Fruit fly (Drosophila melanogaster) whole organism, embryonic: ENCODE measurements around the gene Chd64.
A peak's percentile ranks its signal among the peaks of the same experiment; 100 is the strongest.

Experiments used
- Atf3 ChIP-seq: fragments of 200-800 bp; sonication (Bioruptor generic); optimal IDR thresholded peaks from 3 replicates; lab custom pipeline; 2016; ENCODE audit warnings: missing biosample characterization, missing genetic modification characterization
- B-H1 ChIP-seq: fragments of 200-800 bp; sonication (Bioruptor generic); IDR thresholded peaks from 3 replicates; pipeline ENCODE4 v1.3.6; 2022; ENCODE audit warnings: missing biosample characterization, missing genetic modification characterization
- Blimp-1 ChIP-seq: fragments of 200-800 bp; sonication (Bioruptor generic); optimal IDR thresholded peaks from 3 replicates; lab custom pipeline; 2018; ENCODE audit warnings: missing biosample characterization, missing genetic modification characterization, mild to moderate bottlenecking, moderate library complexity, missing genetic modification reagents
- CG10431 ChIP-seq: fragments of 200-800 bp; sonication (Bioruptor generic); optimal IDR thresholded peaks from 3 replicates; lab custom pipeline; 2018; ENCODE audit warnings: missing biosample characterization, mild to moderate bottlenecking, missing genetic modification characterization
- CG10543 ChIP-seq: fragments of 200-800 bp; sonication (Bioruptor generic); optimal IDR thresholded peaks from 3 replicates; lab custom pipeline; 2017; ENCODE audit warnings: missing biosample characterization, mild to moderate bottlenecking, missing genetic modification characterization, moderate library complexity
- CG11398 ChIP-seq: fragments of 200-800 bp; sonication (Bioruptor generic); optimal IDR thresholded peaks from 2 replicates; lab custom pipeline; 2016; ENCODE audit warnings: missing biosample characterization, missing genetic modification characterization
- CG11504 ChIP-seq: fragments of 200-800 bp; sonication (Bioruptor generic); optimal IDR thresholded peaks from 3 replicates; lab custom pipeline; 2019; ENCODE audit warnings: missing biosample characterization, mild to moderate bottlenecking, missing genetic modification characterization, moderate library complexity
- CG12299 ChIP-seq: fragments of 200-800 bp; sonication (Bioruptor generic); optimal IDR thresholded peaks from 2 replicates; lab custom pipeline; 2018; ENCODE audit warnings: missing biosample characterization, mild to moderate bottlenecking, missing genetic modification characterization
- CG13296 ChIP-seq: fragments of 200-800 bp; sonication (Bioruptor generic); optimal IDR thresholded peaks from 3 replicates; lab custom pipeline; 2018; ENCODE audit warnings: missing biosample characterization, mild to moderate bottlenecking, missing genetic modification characterization
- CG13424 ChIP-seq: fragments of 200-800 bp; sonication (Bioruptor generic); optimal IDR thresholded peaks from 2 replicates; lab custom pipeline; 2019; ENCODE audit warnings: missing biosample characterization, mild to moderate bottlenecking, missing genetic modification characterization, moderate library complexity
- CG13775 ChIP-seq: fragments of 200-800 bp; sonication (Bioruptor generic); optimal IDR thresholded peaks from 3 replicates; lab custom pipeline; 2017; ENCODE audit warnings: missing biosample characterization, mild to moderate bottlenecking, missing genetic modification characterization
- CG14667 ChIP-seq: fragments of 200-800 bp; sonication (Bioruptor generic); IDR thresholded peaks from 2 replicates; pipeline ENCODE4 v1.3.6; 2022; ENCODE audit warnings: missing biosample characterization, missing genetic modification characterization
- CG15011 ChIP-seq: fragments of 200-800 bp; sonication (Bioruptor generic); optimal IDR thresholded peaks from 3 replicates; lab custom pipeline; 2018; ENCODE audit warnings: missing biosample characterization, mild to moderate bottlenecking, missing genetic modification characterization
- CG17612 ChIP-seq: fragments of 200-800 bp; sonication (Bioruptor generic); IDR thresholded peaks from 2 replicates; pipeline ENCODE4 v1.3.6; 2022; ENCODE audit warnings: missing biosample characterization, missing genetic modification characterization
- CG18599 ChIP-seq: fragments of 200-800 bp; sonication (Bioruptor generic); optimal IDR thresholded peaks from 3 replicates; lab custom pipeline; 2017; ENCODE audit warnings: missing biosample characterization, missing genetic modification characterization, mild to moderate bottlenecking, moderate library complexity, missing genetic modification reagents
- CG2116 ChIP-seq: fragments of 200-800 bp; sonication (Bioruptor generic); optimal IDR thresholded peaks from 3 replicates; lab custom pipeline; 2018; ENCODE audit warnings: missing biosample characterization, mild to moderate bottlenecking, missing genetic modification characterization
- CG31365 ChIP-seq: fragments of 200-800 bp; sonication (Bioruptor generic); optimal IDR thresholded peaks from 2 replicates; lab custom pipeline; 2018; ENCODE audit warnings: missing biosample characterization, mild to moderate bottlenecking, missing genetic modification characterization
- CG34376 ChIP-seq: fragments of 200-800 bp; sonication (Bioruptor generic); optimal IDR thresholded peaks from 2 replicates; lab custom pipeline; 2018; ENCODE audit warnings: missing biosample characterization, mild to moderate bottlenecking, missing genetic modification characterization
- CG43689 ChIP-seq: fragments of 200-800 bp; sonication (Bioruptor generic); IDR thresholded peaks from 2 replicates; pipeline ENCODE4 v1.3.6; 2022; ENCODE audit warnings: missing biosample characterization, missing genetic modification characterization
- CG4820 ChIP-seq: fragments of 200-800 bp; sonication (Bioruptor generic); optimal IDR thresholded peaks from 3 replicates; lab custom pipeline; 2016; ENCODE audit warnings: missing biosample characterization, missing genetic modification characterization
- CG5180 ChIP-seq: fragments of 200-800 bp; sonication (Bioruptor generic); optimal IDR thresholded peaks from 3 replicates; lab custom pipeline; 2017; ENCODE audit warnings: missing biosample characterization, missing genetic modification characterization, mild to moderate bottlenecking, moderate library complexity, missing genetic modification reagents
- CG6175 ChIP-seq: fragments of 200-800 bp; sonication (Bioruptor generic); IDR thresholded peaks from 3 replicates; pipeline ENCODE4 v1.3.6; 2022; ENCODE audit warnings: missing biosample characterization, missing genetic modification characterization
- CG6765 ChIP-seq: fragments of 200-800 bp; sonication (Bioruptor generic); optimal IDR thresholded peaks from 3 replicates; lab custom pipeline; 2017; ENCODE audit warnings: missing biosample characterization, mild to moderate bottlenecking, missing genetic modification characterization
- CG6791 ChIP-seq: fragments of 200-800 bp; sonication (Bioruptor generic); IDR thresholded peaks from 3 replicates; pipeline ENCODE4 v1.3.6; 2022; ENCODE audit warnings: missing biosample characterization, missing genetic modification characterization; ENCODE audit not compliant: partially characterized antibody
- CG9727 ChIP-seq: fragments of 200-800 bp; sonication (Bioruptor generic); optimal IDR thresholded peaks from 3 replicates; lab custom pipeline; 2017; ENCODE audit warnings: missing biosample characterization, mild to moderate bottlenecking, missing genetic modification characterization
- D ChIP-seq, 2 experiments: fragments of 200-800 bp in 1 of 2; fragments of >200 bp in 1 of 2; sonication (Bioruptor generic) in 1 of 2; optimal IDR thresholded peaks; 2 replicates in 1 of 2; 3 replicates in 1 of 2; lab custom pipeline; 2017; ENCODE audit warnings: mild to moderate bottlenecking in 1 of 2, missing biosample characterization in 1 of 2, missing genetic modification characterization in 1 of 2, missing genetic modification reagents in 1 of 2
- Dek ChIP-seq: fragments of 200-800 bp; sonication (Bioruptor generic); optimal IDR thresholded peaks from 3 replicates; lab custom pipeline; 2019; ENCODE audit warnings: missing biosample characterization, mild to moderate bottlenecking, missing genetic modification characterization, moderate library complexity
- GATAe ChIP-seq: fragments of 200-800 bp; sonication (Bioruptor generic); conservative IDR thresholded peaks from 2 replicates; pipeline ENCODE4 v1.3.6; 2022; ENCODE audit warnings: missing biosample characterization, missing genetic modification characterization
- HLH4C ChIP-seq: fragments of 200-800 bp; sonication (Bioruptor generic); IDR thresholded peaks from 3 replicates; pipeline ENCODE4 v1.3.6; 2022; ENCODE audit warnings: missing biosample characterization, missing genetic modification characterization; ENCODE audit not compliant: partially characterized antibody
- MTF-1 ChIP-seq: fragments of 200-800 bp; sonication (Bioruptor generic); optimal IDR thresholded peaks from 2 replicates; lab custom pipeline; 2018; ENCODE audit warnings: missing biosample characterization, mild to moderate bottlenecking, missing genetic modification characterization, borderline replicate concordance
- Rfx ChIP-seq: fragments of 200-800 bp; sonication (Bioruptor generic); IDR thresholded peaks from 2 replicates; pipeline ENCODE4 v1.3.6; 2022; ENCODE audit warnings: missing biosample characterization, missing genetic modification characterization
- Sry-β ChIP-seq: fragments of 200-800 bp; sonication (Bioruptor generic); optimal IDR thresholded peaks from 2 replicates; lab custom pipeline; 2018; ENCODE audit warnings: missing biosample characterization, mild to moderate bottlenecking, missing genetic modification characterization, moderate library complexity
- Tbp ChIP-seq: fragments of >200 bp; optimal IDR thresholded peaks from 2 replicates; lab custom pipeline; 2018; ENCODE audit warnings: missing biosample characterization, missing genetic modification characterization
- chn ChIP-seq: fragments of 200-800 bp; sonication (Bioruptor generic); optimal IDR thresholded peaks from 2 replicates; lab custom pipeline; 2016; ENCODE audit warnings: missing biosample characterization, missing genetic modification characterization
- dpn ChIP-seq, 2 experiments: fragments of 200-800 bp; sonication (Bioruptor generic); optimal IDR thresholded peaks; 3 replicates each; lab custom pipeline; 2016; ENCODE audit warnings: missing biosample characterization in 2 of 2, missing genetic modification characterization in 2 of 2
- gro ChIP-seq: fragments of 200-800 bp; sonication (Bioruptor generic); optimal IDR thresholded peaks from 2 replicates; lab custom pipeline; 2016; ENCODE audit warnings: missing biosample characterization, missing genetic modification characterization
- h ChIP-seq: fragments of >200 bp; optimal IDR thresholded peaks from 2 replicates; lab custom pipeline; 2017
- hb ChIP-seq: fragments of 200-800 bp; sonication (Bioruptor generic); IDR thresholded peaks from 3 replicates; pipeline ENCODE4 v1.3.6; 2022; ENCODE audit warnings: missing biosample characterization, missing genetic modification characterization; ENCODE audit not compliant: partially characterized antibody
- hkb ChIP-seq, 2 experiments: fragments of 200-800 bp in 1 of 2; fragments of >200 bp in 1 of 2; sonication (Bioruptor generic) in 1 of 2; IDR thresholded peaks in 1 of 2; optimal IDR thresholded peaks in 1 of 2; 2 replicates each; pipeline versions ENCODE4 v1.3.6 to Lab custom; 2017 to 2022; ENCODE audit warnings: missing biosample characterization in 1 of 2, missing genetic modification characterization in 1 of 2
- jigr1 ChIP-seq: fragments of 200-800 bp; sonication (Bioruptor generic); IDR thresholded peaks from 3 replicates; pipeline ENCODE4 v1.3.6; 2022; ENCODE audit warnings: missing biosample characterization, missing genetic modification characterization
- ken ChIP-seq: fragments of 200-800 bp; sonication (Bioruptor generic); IDR thresholded peaks from 3 replicates; pipeline ENCODE4 v1.3.6; 2022; ENCODE audit warnings: missing biosample characterization, missing genetic modification characterization
- nau ChIP-seq: fragments of 200-800 bp; sonication (Bioruptor generic); optimal IDR thresholded peaks from 3 replicates; lab custom pipeline; 2017; ENCODE audit warnings: missing biosample characterization, mild to moderate bottlenecking, missing genetic modification characterization, missing genetic modification reagents
- otp ChIP-seq: fragments of 200-800 bp; sonication (Bioruptor generic); IDR thresholded peaks from 3 replicates; pipeline ENCODE4, ENCODE4 v1.3.6; 2022; ENCODE audit warnings: missing biosample characterization, missing genetic modification characterization
- psq ChIP-seq: fragments of 200-800 bp; sonication (Bioruptor generic); optimal IDR thresholded peaks from 2 replicates; lab custom pipeline; 2017; ENCODE audit warnings: missing biosample characterization, missing genetic modification characterization
- pzg ChIP-seq: fragments of 200-800 bp; sonication (Bioruptor generic); optimal IDR thresholded peaks from 3 replicates; lab custom pipeline; 2018; ENCODE audit warnings: missing biosample characterization, mild to moderate bottlenecking, missing genetic modification characterization, moderate library complexity
- ranshi ChIP-seq: fragments of 200-800 bp; sonication (Bioruptor generic); IDR thresholded peaks from 2 replicates; pipeline ENCODE4 v1.3.6; 2022; ENCODE audit warnings: missing biosample characterization, missing genetic modification characterization
- so ChIP-seq: fragments of 200-800 bp; sonication (Bioruptor generic); IDR thresholded peaks from 3 replicates; pipeline ENCODE4 v1.3.6; 2022; ENCODE audit warnings: missing biosample characterization, missing genetic modification characterization
- sqz ChIP-seq: fragments of 200-800 bp; sonication (Bioruptor generic); optimal IDR thresholded peaks from 3 replicates; lab custom pipeline; 2018; ENCODE audit warnings: missing biosample characterization, mild to moderate bottlenecking, missing genetic modification characterization
- wdn ChIP-seq: fragments of 200-800 bp; sonication (Bioruptor generic); IDR thresholded peaks from 2 replicates; pipeline ENCODE4 v1.3.6; 2022; ENCODE audit warnings: missing biosample characterization, missing genetic modification characterization

The Chd64 gene

DNA sequence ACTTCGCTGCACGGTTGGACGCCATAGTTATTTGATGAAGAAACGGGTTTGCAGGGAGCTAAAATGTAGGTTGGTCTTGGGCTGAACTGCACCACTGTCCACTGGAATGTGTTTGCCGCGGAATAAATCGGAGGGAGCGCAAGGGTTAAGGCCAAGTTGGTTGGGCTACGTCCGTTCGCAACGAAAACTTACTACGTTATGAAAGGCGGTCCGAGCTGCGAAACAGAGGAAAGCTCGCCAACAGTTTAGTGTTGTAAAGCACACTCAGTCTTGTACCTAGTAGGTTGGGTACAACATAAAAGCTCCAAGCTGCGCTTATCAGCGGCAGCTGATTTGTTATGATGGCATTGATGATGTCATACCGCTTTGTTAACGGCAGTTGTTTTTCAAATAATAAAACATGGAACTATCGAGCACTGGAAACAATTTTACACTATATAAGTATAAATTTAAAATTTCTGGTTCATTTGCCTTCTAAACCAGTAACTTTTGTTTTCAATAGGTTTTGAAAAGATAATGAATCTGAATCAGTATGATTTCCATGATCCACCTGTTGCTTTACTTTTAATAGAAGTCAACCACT is at the start of gene Chd64 (continued):
- no peak for TF ChIP-seq CG12299 (tag; lab: Kevin White, UChicago)
- peak; percentile 13 for TF ChIP-seq MTF-1
- TF ChIP-seq CG11398 = no peak
- TF ChIP-seq CG4820 = no peak
- 0 out of 3 replicates have a peak, but pooled peaks have one; percentile 19 for TF ChIP-seq CG6791 (GFP tag; lab: Robert Waterston, UW)
- peak; percentile 54 for TF ChIP-seq CG6765
- peak; percentile 86 for TF ChIP-seq CG10543 (GFP tag; lab: Kevin White, UChicago)
- TF ChIP-seq GATAe = no peak
- TF ChIP-seq so (GFP tag; lab: Robert Waterston, UW) = peak; percentile 15; the same call in 1 of the 3 replicates
- TF ChIP-seq CG9727 (GFP tag; lab: Kevin White, UChicago) = no peak
- no peak for TF ChIP-seq wdn (GFP tag; lab: Robert Waterston, UW)
- TF ChIP-seq CG2116 (GFP tag; lab: Kevin White, UChicago) = no peak
- no peak for TF ChIP-seq CG43689 (GFP tag; lab: Robert Waterston, UW)
- TF ChIP-seq HLH4C = 0 out of 3 replicates have a peak, but pooled peaks have one; percentile 36
- no peak for TF ChIP-seq CG14667
- no peak for TF ChIP-seq CG11504 (tag; lab: Kevin White, UChicago)
- TF ChIP-seq gro = peak; percentile 54
- no peak for TF ChIP-seq Sry-β (GFP tag; lab: Kevin White, UChicago)
- TF ChIP-seq Dek (tag; lab: Kevin White, UChicago) = peak; percentile 30
- peak; percentile 29; the same call in 1 of the 3 replicates for TF ChIP-seq ken
- no peak for TF ChIP-seq CG5180 (GFP tag; lab: Kevin White, UChicago)
- TF ChIP-seq hkb (optimal IDR thresholded peaks at IDR 0.05; lab: Kevin White, UChicago) = no peak
- peak; percentile 50; the same call in 1 of the 2 replicates for TF ChIP-seq hkb (GFP tag; IDR thresholded peaks at IDR 0.05; lab: Robert Waterston, UW)
- peak; percentile 52 for TF ChIP-seq pzg (GFP tag; lab: Kevin White, UChicago)
- no peak for TF ChIP-seq jigr1 (GFP tag; lab: Robert Waterston, UW)
- TF ChIP-seq chn = no peak
- TF ChIP-seq ranshi (GFP tag; lab: Robert Waterston, UW) = no peak
- no peak for TF ChIP-seq sqz (GFP tag; lab: Kevin White, UChicago)
- TF ChIP-seq CG31365 (tag; lab: Kevin White, UChicago) = no peak
- TF ChIP-seq otp (GFP tag; lab: Robert Waterston, UW) = 0 out of 3 replicates have a peak, but pooled peaks have one; percentile 9
- TF ChIP-seq Tbp (GFP tag; lab: Kevin White, UChicago) = no peak
- TF ChIP-seq Atf3 (GFP tag; lab: Kevin White, UChicago) = peak; percentile 93
- peak; percentile 90 for TF ChIP-seq CG34376 (GFP tag; lab: Kevin White, UChicago)
- TF ChIP-seq CG10431 (GFP tag; lab: Kevin White, UChicago) = no peak
- no peak for TF ChIP-seq Blimp-1 (GFP tag; lab: Kevin White, UChicago)
- TF ChIP-seq CG13775 = no peak
- peak; percentile 25 to 57 for TF ChIP-seq dpn (GFP tag; optimal IDR thresholded peaks at IDR 0.05; lab: Kevin White, UChicago)
- TF ChIP-seq nau (GFP tag; lab: Kevin White, UChicago) = no peak
- TF ChIP-seq CG18599 (GFP tag; lab: Kevin White, UChicago) = peak; percentile 82
- TF ChIP-seq CG6175 (GFP tag; lab: Robert Waterston, UW) = no peak
- no peak for TF ChIP-seq h (lab: Kevin White, UChicago)
- no peak for TF ChIP-seq D (optimal IDR thresholded peaks at IDR 0.05; lab: Kevin White, UChicago)
- TF ChIP-seq D (GFP tag; optimal IDR thresholded peaks at IDR 0.05; lab: Kevin White, UChicago) = no peak
- TF ChIP-seq Rfx = peak; percentile 58
- TF ChIP-seq B-H1 (GFP tag; lab: Robert Waterston, UW) = no peak; the same call in 2 of the 3 replicates
- no peak for TF ChIP-seq CG17612
- TF ChIP-seq psq (GFP tag; lab: Kevin White, UChicago) = peak; percentile 8
- TF ChIP-seq CG13424 (tag; lab: Kevin White, UChicago) = no peak
- TF ChIP-seq CG13296 (GFP tag; lab: Kevin White, UChicago) = peak; percentile 68
- no peak for TF ChIP-seq hb (GFP tag; lab: Robert Waterston, UW)
- TF ChIP-seq CG15011 (GFP tag; lab: Kevin White, UChicago) = peak; percentile 46
